Worm (Caenorhabditis elegans) whole organism, L4 larva: ENCODE measurements around the gene fat-7.
A peak's percentile ranks its signal among the peaks of the same experiment; 100 is the strongest.

Experiments used
- F26F4.8 ChIP-seq: fragments of 200-800 bp; sonication (Bioruptor generic); conservative IDR thresholded peaks from 2 replicates; pipeline ENCODE4 v1.3.6; 2022; ENCODE audit warnings: missing genetic modification characterization, missing compliant biosample characterization
- T20F7.1 ChIP-seq: fragments of 200-800 bp; sonication (Bioruptor generic); optimal IDR thresholded peaks from 2 replicates; lab custom pipeline; 2018; ENCODE audit warnings: mild to moderate bottlenecking, missing genetic modification characterization, missing compliant biosample characterization
- T26A8.4 ChIP-seq: fragments of 200-800 bp; sonication (Bioruptor generic); IDR thresholded peaks from 2 replicates; pipeline ENCODE4 v1.3.6; 2022; ENCODE audit warnings: missing genetic modification characterization, missing compliant biosample characterization
- Y105C5A.15 ChIP-seq: fragments of 200-800 bp; sonication (Bioruptor generic); IDR thresholded peaks from 2 replicates; pipeline ENCODE4 v1.3.6; 2022; ENCODE audit warnings: missing genetic modification characterization, missing compliant biosample characterization
- Y75B8A.6 ChIP-seq: fragments of 200-800 bp; sonication (Bioruptor generic); IDR thresholded peaks from 2 replicates; pipeline ENCODE4 v1.3.6; 2022; ENCODE audit warnings: missing genetic modification reagents, missing genetic modification characterization, missing compliant biosample characterization
- ZK337.2 ChIP-seq: fragments of 200-800 bp; sonication (Bioruptor generic); IDR thresholded peaks from 2 replicates; pipeline ENCODE4 v1.3.6; 2022; ENCODE audit warnings: missing genetic modification reagents, missing genetic modification characterization, missing compliant biosample characterization
- arid-1 ChIP-seq: fragments of 200-800 bp; sonication (Bioruptor generic); conservative IDR thresholded peaks from 2 replicates; pipeline ENCODE4 v1.3.6; 2022; ENCODE audit warnings: missing genetic modification reagents, missing genetic modification characterization, missing compliant biosample characterization
- ceh-82 ChIP-seq: sonication (generic microtip); optimal IDR thresholded peaks from 2 replicates; lab custom pipeline; 2017; ENCODE audit warnings: missing biosample characterization, missing genetic modification characterization
- cey-2 ChIP-seq: sonication (generic microtip); optimal IDR thresholded peaks from 3 replicates; lab custom pipeline; 2017; ENCODE audit warnings: missing genetic modification characterization, mild to moderate bottlenecking, missing compliant biosample characterization, antibody characterized with exemption, borderline replicate concordance; ENCODE audit not compliant: insufficient read depth
- daf-16 ChIP-seq, 3 experiments: sonication (generic microtip); optimal IDR thresholded peaks; 2 replicates each; lab custom pipeline; 2016 to 2017; ENCODE audit warnings: missing genetic modification characterization in 3 of 3, missing genetic modification reagents in 3 of 3, mild to moderate bottlenecking in 2 of 3, missing compliant biosample characterization in 2 of 3, missing biosample characterization in 1 of 3, moderate library complexity in 1 of 3
- daf-19 ChIP-seq: fragments of 200-800 bp; sonication (Bioruptor generic); conservative IDR thresholded peaks from 2 replicates; pipeline ENCODE4 v1.3.6; 2022; ENCODE audit warnings: missing genetic modification characterization, missing compliant biosample characterization
- dmd-9 ChIP-seq: fragments of 200-800 bp; sonication (Bioruptor generic); IDR thresholded peaks from 2 replicates; pipeline ENCODE4 v1.3.6; 2022; ENCODE audit warnings: missing genetic modification reagents, missing genetic modification characterization, missing compliant biosample characterization
- dpl-1 ChIP-seq: fragments of 150-350 bp; optimal IDR thresholded peaks from 2 replicates; lab custom pipeline; 2014; ENCODE audit warnings: missing biosample characterization, missing genetic modification reagents, missing genetic modification characterization
- egl-27 ChIP-seq: sonication (generic microtip); optimal IDR thresholded peaks from 3 replicates; lab custom pipeline; 2017; ENCODE audit warnings: missing biosample characterization, missing genetic modification reagents, missing genetic modification characterization
- gei-8 ChIP-seq: fragments of 200-800 bp; sonication (Bioruptor generic); optimal IDR thresholded peaks from 2 replicates; lab custom pipeline; 2018; ENCODE audit warnings: mild to moderate bottlenecking, missing genetic modification characterization, missing compliant biosample characterization
- hmg-1.1 ChIP-seq: fragments of 200-800 bp; sonication (Bioruptor generic); IDR thresholded peaks from 2 replicates; pipeline ENCODE4 v1.3.6; 2022; ENCODE audit warnings: missing genetic modification reagents, missing genetic modification characterization, missing compliant biosample characterization
- lin-15B ChIP-seq: fragments of 150-350 bp; sonication (generic microtip); optimal IDR thresholded peaks from 3 replicates; lab custom pipeline; 2014; ENCODE audit warnings: missing biosample characterization, missing genetic modification characterization
- mdt-29 ChIP-seq: fragments of 200-800 bp; sonication (Bioruptor generic); IDR thresholded peaks from 2 replicates; pipeline ENCODE4 v1.3.6; 2022; ENCODE audit warnings: missing genetic modification reagents, missing genetic modification characterization, missing compliant biosample characterization
- mxl-3 ChIP-seq: fragments of 200-800 bp; sonication (Bioruptor generic); optimal IDR thresholded peaks from 2 replicates; lab custom pipeline; 2018; ENCODE audit warnings: mild to moderate bottlenecking, missing genetic modification characterization, missing compliant biosample characterization
- nhr-28 ChIP-seq: fragments of 150-350 bp; optimal IDR thresholded peaks from 2 replicates; lab custom pipeline; 2014; ENCODE audit warnings: missing biosample characterization, missing genetic modification characterization
- nhr-41 ChIP-seq: fragments of 200-800 bp; sonication (Bioruptor generic); IDR thresholded peaks from 2 replicates; pipeline ENCODE4 v1.3.6; 2022; ENCODE audit warnings: missing genetic modification reagents, missing genetic modification characterization, missing compliant biosample characterization
- nhr-42 ChIP-seq: fragments of 200-800 bp; sonication (Bioruptor generic); IDR thresholded peaks from 2 replicates; pipeline ENCODE4 v1.3.6; 2022; ENCODE audit warnings: missing genetic modification characterization, missing compliant biosample characterization
- nhr-77 ChIP-seq: fragments of 150-350 bp; optimal IDR thresholded peaks from 2 replicates; lab custom pipeline; 2014; ENCODE audit warnings: missing biosample characterization, missing genetic modification characterization
- rbr-2 ChIP-seq: sonication (generic microtip); optimal IDR thresholded peaks from 2 replicates; lab custom pipeline; 2016; ENCODE audit warnings: missing genotype, missing genetic modification characterization, missing compliant biosample characterization
- snpc-1.2 ChIP-seq: fragments of 200-800 bp; sonication (Bioruptor generic); IDR thresholded peaks from 2 replicates; pipeline ENCODE4 v1.3.6; 2022; ENCODE audit warnings: missing genetic modification reagents, missing genetic modification characterization, missing compliant biosample characterization
- snpc-4 ChIP-seq: fragments of 150-350 bp; optimal IDR thresholded peaks from 2 replicates; lab custom pipeline; 2014; ENCODE audit warnings: missing biosample characterization, missing genetic modification characterization
- spr-1 ChIP-seq: sonication (generic microtip); optimal IDR thresholded peaks from 2 replicates; lab custom pipeline; 2016; ENCODE audit warnings: mild to moderate bottlenecking, missing genetic modification characterization, missing compliant biosample characterization
- spr-3 ChIP-seq: fragments of 200-800 bp; sonication (Bioruptor generic); optimal IDR thresholded peaks from 2 replicates; lab custom pipeline; 2018; ENCODE audit warnings: mild to moderate bottlenecking, missing genetic modification characterization, missing compliant biosample characterization
- tag-97 ChIP-seq: fragments of 200-800 bp; sonication (Bioruptor generic); IDR thresholded peaks from 2 replicates; pipeline ENCODE4 v1.3.6; 2022; ENCODE audit warnings: missing genetic modification characterization, missing compliant biosample characterization
- unc-130 ChIP-seq: sonication (generic microtip); optimal IDR thresholded peaks from 2 replicates; lab custom pipeline; 2016; ENCODE audit warnings: missing genetic modification reagents, missing genetic modification characterization, missing compliant biosample characterization
- unc-62 ChIP-seq, 3 experiments: fragments of 150-350 bp in 1 of 3; sonication (generic microtip); optimal IDR thresholded peaks in 2 of 3; peaks in 1 of 3; 1 replicate in 1 of 3; 2 replicates in 2 of 3; lab custom pipeline; 2014 to 2017; ENCODE audit warnings: missing biosample characterization in 3 of 3, missing genetic modification characterization in 3 of 3, missing genetic modification reagents in 3 of 3, missing genotype in 1 of 3
- zfp-3 ChIP-seq: fragments of 200-800 bp; sonication (Bioruptor generic); conservative IDR thresholded peaks from 2 replicates; pipeline ENCODE4 v1.3.6; 2022; ENCODE audit warnings: missing genetic modification reagents, missing genetic modification characterization, missing compliant biosample characterization
- zip-11 ChIP-seq: fragments of 200-800 bp; sonication (Bioruptor generic); IDR thresholded peaks from 2 replicates; pipeline ENCODE4 v1.3.6; 2022; ENCODE audit warnings: missing genetic modification characterization, missing compliant biosample characterization
- ztf-11 ChIP-seq: fragments of 150-350 bp; optimal IDR thresholded peaks from 2 replicates; lab custom pipeline; 2014; ENCODE audit warnings: missing biosample characterization, missing genetic modification characterization

fat-7 gene

ce11 chrV:7142661-7143060, 10.3 kb downstream of the fat-7 start (continued):
- TF ChIP-seq nhr-77 (tag; lab: Kevin White, UChicago) (no peak), snpc-4 (tag; lab: Kevin White, UChicago) (peak; percentile 67), spr-1 (tag; lab: Kevin White, UChicago) (no peak), daf-16 (GFP tag; optimal IDR thresholded peaks at IDR 0.05; lab: Kevin White, UChicago) (peak in 1 of 2 experiments; percentile 16), daf-16 (tag; optimal IDR thresholded peaks at IDR 0.05; lab: Kevin White, UChicago) (peak; percentile 58), unc-62 (GFP tag; optimal IDR thresholded peaks at IDR 0.05 in 1 of 2; lab: Kevin White, UChicago) (no peak), unc-62 (tag; optimal IDR thresholded peaks at IDR 0.05; lab: Kevin White, UChicago) (no peak), T26A8.4 (GFP tag; lab: Robert Waterston, UW) (no peak), unc-130 (GFP tag; lab: Kevin White, UChicago) (no peak), hmg-1.1 (GFP tag; lab: Robert Waterston, UW) (no peak), Y105C5A.15 (GFP tag; lab: Robert Waterston, UW) (no peak), rbr-2 (tag; lab: Kevin White, UChicago) (no peak), dpl-1 (GFP tag; lab: Kevin White, UChicago) (no peak), mdt-29 (GFP tag; lab: Robert Waterston, UW) (no peak), cey-2 (no peak), tag-97 (GFP tag; lab: Robert Waterston, UW) (no peak), mxl-3 (GFP tag; lab: Kevin White, UChicago) (no peak), egl-27 (tag; lab: Kevin White, UChicago) (no peak), T20F7.1 (GFP tag; lab: Kevin White, UChicago) (no peak), snpc-1.2 (no peak), nhr-41 (no peak), gei-8 (no peak), spr-3 (GFP tag; lab: Kevin White, UChicago) (no peak), ZK337.2 (no peak), Y75B8A.6 (no peak), F26F4.8 (GFP tag; lab: Robert Waterston, UW) (no peak), nhr-42 (GFP tag; lab: Robert Waterston, UW) (no peak), lin-15B (tag; lab: Kevin White, UChicago) (no peak)

- TF ChIP-seq nhr-28 (tag; lab: Kevin White, UChicago) (peak; percentile 45), egl-27 (tag; lab: Kevin White, UChicago) (no peak)
These were observed 11.1 kb downstream of the fat-7 start, which contains the start of gene ugt-40 for ce11 chrV:7141864-7142263. Gene ugt-40, minus strand, starts transcription at chrV:7141964.

ce11 chrV:7140368-7140767, 12.6 kb downstream of the fat-7 start:
- no peak for TF ChIP-seq mxl-3 (GFP tag; lab: Kevin White, UChicago)
- TF ChIP-seq nhr-28 (tag; lab: Kevin White, UChicago): peak; percentile 64
- peak in 1 of 2 experiments; percentile 91 for TF ChIP-seq unc-62 (GFP tag; optimal IDR thresholded peaks at IDR 0.05 in 1 of 2; lab: Kevin White, UChicago)
- TF ChIP-seq unc-62 (tag; optimal IDR thresholded peaks at IDR 0.05; lab: Kevin White, UChicago): no peak
- no peak for TF ChIP-seq arid-1
- TF ChIP-seq tag-97 (GFP tag; lab: Robert Waterston, UW): no peak
- TF ChIP-seq ZK337.2: no peak
- TF ChIP-seq daf-19 (GFP tag; lab: Robert Waterston, UW): no peak
- TF ChIP-seq zfp-3 (GFP tag; lab: Robert Waterston, UW): no peak
- TF ChIP-seq dmd-9: no peak

ce11 chrV:7138320-7138719, 14.6 kb downstream of the fat-7 start, which contains the start of gene str-112:
Gene str-112, minus strand, starts transcription at chrV:7138420.
- no peak for TF ChIP-seq ztf-11 (tag; lab: Kevin White, UChicago)
- TF ChIP-seq unc-130 (GFP tag; lab: Kevin White, UChicago): no peak
- no peak for TF ChIP-seq ceh-82
- TF ChIP-seq zip-11 (GFP tag; lab: Robert Waterston, UW): no peak
